Fruit fly (Drosophila melanogaster): ENCODE measurements around the gene NimB4.

dm6 chr2L:13966732-13967316 is 3.0 kb downstream of the NimB4 start, which contains the start of gene NimB2:
- TF ChIP-seq CG15336 (GFP tag; IDR thresholded peaks at IDR 0.05), result no peak
- no peak for TF ChIP-seq CG11294 (GFP tag; IDR thresholded peaks at IDR 0.05)
- no peak for TF ChIP-seq Lpt (GFP tag; optimal IDR thresholded peaks at IDR 0.05)
- TF ChIP-seq CG31627 (GFP tag; optimal IDR thresholded peaks at IDR 0.05), result no peak
- TF ChIP-seq CG11902 (GFP tag; optimal IDR thresholded peaks at IDR 0.05), result no peak
- no peak for TF ChIP-seq OdsH (GFP tag; optimal IDR thresholded peaks at IDR 0.05)
- TF ChIP-seq achi (GFP tag; optimal IDR thresholded peaks at IDR 0.05), result no peak
- no peak for TF ChIP-seq Hr38 (GFP tag; optimal IDR thresholded peaks at IDR 0.05)
- peak; percentile 16 for TF ChIP-seq Eip78C (GFP tag)
- no peak for TF ChIP-seq Ets96B (tag; optimal IDR thresholded peaks at IDR 0.05)
- no peak for TF ChIP-seq CG7368 (GFP tag; optimal IDR thresholded peaks at IDR 0.05)
- TF ChIP-seq dsx (GFP tag; optimal IDR thresholded peaks at IDR 0.05; ENCODE audit: poor library complexity, severe bottlenecking), result no peak

All from whole organism, prepupa.